Fruit fly (Drosophila melanogaster) whole organism, prepupa: ENCODE data around the gene CG42747.

ENCODE experiments used
- Blimp-1 ChIP-seq: fragments of 200-800 bp; sonication (Bioruptor generic); optimal IDR thresholded peaks from 3 replicates; lab custom pipeline; 2017; ENCODE audit warnings: missing biosample characterization, missing genetic modification characterization, mild to moderate bottlenecking, moderate library complexity, missing genetic modification reagents
- CG11902 ChIP-seq: fragments of 200-800 bp; sonication (Bioruptor generic); optimal IDR thresholded peaks from 3 replicates; lab custom pipeline; 2016; ENCODE audit warnings: missing biosample characterization, missing genetic modification characterization
- CG32006 ChIP-seq: fragments of 200-800 bp; sonication (Bioruptor generic); optimal IDR thresholded peaks from 3 replicates; lab custom pipeline; 2017; ENCODE audit warnings: missing biosample characterization, mild to moderate bottlenecking, missing genetic modification characterization
- CG3919 ChIP-seq: fragments of 200-800 bp; sonication (Bioruptor generic); optimal IDR thresholded peaks from 3 replicates; lab custom pipeline; 2016; ENCODE audit warnings: missing biosample characterization, missing genetic modification characterization
- CG6792 ChIP-seq: fragments of 200-800 bp; sonication (Bioruptor generic); optimal IDR thresholded peaks from 3 replicates; lab custom pipeline; 2016; ENCODE audit warnings: missing biosample characterization, missing genetic modification characterization
- CG6808 ChIP-seq: fragments of 200-800 bp; sonication (Bioruptor generic); optimal IDR thresholded peaks from 3 replicates; lab custom pipeline; 2017; ENCODE audit warnings: missing biosample characterization, missing genetic modification characterization, mild to moderate bottlenecking, moderate library complexity, missing genetic modification reagents
- CG8119 ChIP-seq: fragments of 200-800 bp; sonication (Bioruptor generic); IDR thresholded peaks from 3 replicates; pipeline ENCODE4 v1.3.6; 2022; ENCODE audit warnings: missing biosample characterization, missing genetic modification characterization
- CG8632 ChIP-seq: fragments of 200-800 bp; sonication (Bioruptor generic); optimal IDR thresholded peaks from 3 replicates; lab custom pipeline; 2016; ENCODE audit warnings: missing biosample characterization, missing genetic modification characterization
- Hr39 ChIP-seq: fragments of 200-800 bp; sonication (Bioruptor generic); optimal IDR thresholded peaks from 2 replicates; lab custom pipeline; 2016; ENCODE audit warnings: missing biosample characterization, missing genetic modification characterization
- Sox15 ChIP-seq: fragments of 200-800 bp; sonication (Bioruptor generic); optimal IDR thresholded peaks from 3 replicates; lab custom pipeline; 2016; ENCODE audit warnings: missing biosample characterization, missing genetic modification characterization
- dac ChIP-seq: fragments of 200-800 bp; sonication (Bioruptor generic); optimal IDR thresholded peaks from 2 replicates; lab custom pipeline; 2017; ENCODE audit warnings: missing biosample characterization, mild to moderate bottlenecking, missing genetic modification characterization
- ss ChIP-seq, 2 experiments: fragments of 200-800 bp; sonication (Bioruptor generic); optimal IDR thresholded peaks; 2 replicates in 1 of 2; 3 replicates in 1 of 2; lab custom pipeline; 2017 to 2018; ENCODE audit warnings: mild to moderate bottlenecking in 2 of 2, missing biosample characterization in 2 of 2, missing genetic modification characterization in 2 of 2, moderate library complexity in 1 of 2
- vri ChIP-seq: fragments of 200-800 bp; sonication (Bioruptor generic); optimal IDR thresholded peaks from 3 replicates; lab custom pipeline; 2016; ENCODE audit warnings: missing biosample characterization, mild to moderate bottlenecking, missing genetic modification characterization

DNA sequence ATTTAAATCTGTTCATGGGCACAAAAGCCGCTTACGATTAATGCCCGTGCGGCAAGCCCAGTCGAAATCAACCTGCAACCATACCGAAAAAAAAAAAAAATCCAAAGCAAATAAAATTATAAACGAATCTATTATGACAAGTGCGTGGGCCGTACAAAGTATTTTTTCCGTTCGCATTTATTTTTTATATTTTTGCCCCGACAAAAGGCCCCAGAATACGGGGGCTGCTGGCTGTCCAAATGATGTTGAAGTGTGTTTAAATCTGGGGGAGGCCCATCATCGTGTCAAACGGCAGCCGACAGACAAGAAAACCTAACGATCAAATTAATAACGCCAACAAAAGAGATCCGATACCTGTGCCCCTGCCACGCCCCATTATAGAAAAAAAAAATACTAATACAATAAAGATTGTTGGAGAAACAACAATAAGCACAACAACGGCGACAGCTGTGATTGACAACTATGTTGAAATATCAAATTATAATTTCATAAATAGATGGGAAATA is 48.8 kb downstream of the CG42747 start:
- TF ChIP-seq CG32006 (GFP tag; lab: Kevin White, UChicago) (no peak), CG11902 (no peak), CG3919 (GFP tag; lab: Kevin White, UChicago) (no peak), CG8632 (GFP tag; lab: Kevin White, UChicago) (no peak), CG6792 (GFP tag; lab: Kevin White, UChicago) (no peak), Blimp-1 (GFP tag; lab: Kevin White, UChicago) (no peak), CG8119 (GFP tag; lab: Robert Waterston, UW) (no peak), CG6808 (GFP tag; lab: Kevin White, UChicago) (no peak), dac (GFP tag; lab: Kevin White, UChicago) (no peak), Hr39 (GFP tag; lab: Kevin White, UChicago) (no peak), vri (GFP tag; lab: Kevin White, UChicago) (no peak), ss (GFP tag; optimal IDR thresholded peaks at IDR 0.05; lab: Kevin White, UChicago) (no peak), Sox15 (GFP tag; lab: Kevin White, UChicago) (no peak)
